Fruit fly (Drosophila melanogaster) whole organism, embryonic: ENCODE data around the gene ninaB.

Source experiments
- Awh ChIP-seq: fragments of 200-800 bp; sonication (Bioruptor generic); IDR thresholded peaks from 2 replicates; pipeline ENCODE4, ENCODE4 v1.3.6; 2022; ENCODE audit warnings: missing biosample characterization, missing genetic modification characterization
- BEAF-32 ChIP-seq: fragments of 200-800 bp; sonication (Bioruptor generic); optimal IDR thresholded peaks from 3 replicates; lab custom pipeline; 2017; ENCODE audit warnings: missing biosample characterization, missing genetic modification characterization, mild to moderate bottlenecking, moderate library complexity, missing genetic modification reagents
- Bdp1 ChIP-seq: fragments of 200-800 bp; sonication (Bioruptor generic); optimal IDR thresholded peaks from 3 replicates; lab custom pipeline; 2016; ENCODE audit warnings: missing biosample characterization, missing genetic modification characterization
- CG10321 ChIP-seq: fragments of 200-800 bp; sonication (Bioruptor generic); IDR thresholded peaks from 2 replicates; pipeline ENCODE4 v1.3.6; 2022; ENCODE audit warnings: missing biosample characterization, missing genetic modification characterization
- CG10565 ChIP-seq: fragments of 200-800 bp; sonication (Bioruptor generic); optimal IDR thresholded peaks from 3 replicates; lab custom pipeline; 2016; ENCODE audit warnings: missing biosample characterization, mild to moderate bottlenecking, missing genetic modification characterization
- CG11456 ChIP-seq: fragments of 200-800 bp; sonication (Bioruptor generic); IDR thresholded peaks from 3 replicates; pipeline ENCODE4 v1.3.6; 2022; ENCODE audit warnings: missing biosample characterization, missing genetic modification characterization
- CG15696 ChIP-seq: fragments of 200-800 bp; sonication (Bioruptor generic); optimal IDR thresholded peaks from 2 replicates; lab custom pipeline; 2019; ENCODE audit warnings: missing biosample characterization, mild to moderate bottlenecking, missing genetic modification characterization, moderate library complexity
- CG16813 ChIP-seq: fragments of 200-800 bp; sonication (Bioruptor generic); IDR thresholded peaks from 3 replicates; pipeline ENCODE4 v1.3.6; 2022; ENCODE audit warnings: missing biosample characterization, missing genetic modification characterization; ENCODE audit not compliant: partially characterized antibody
- CG30431 ChIP-seq: fragments of 200-800 bp; sonication (Bioruptor generic); optimal IDR thresholded peaks from 2 replicates; lab custom pipeline; 2017; ENCODE audit warnings: missing biosample characterization, missing genetic modification characterization
- CG31224 ChIP-seq: fragments of 200-800 bp; sonication (Bioruptor generic); IDR thresholded peaks from 2 replicates; pipeline ENCODE4 v1.3.6; 2022; ENCODE audit warnings: missing biosample characterization, missing genetic modification characterization
- CG31441 ChIP-seq: fragments of 200-800 bp; sonication (Bioruptor generic); IDR thresholded peaks from 2 replicates; pipeline ENCODE4 v1.3.6; 2022; ENCODE audit warnings: missing biosample characterization, missing genetic modification characterization
- CG3281 ChIP-seq: fragments of 200-800 bp; sonication (Bioruptor generic); optimal IDR thresholded peaks from 3 replicates; lab custom pipeline; 2017; ENCODE audit warnings: missing biosample characterization, mild to moderate bottlenecking, missing genetic modification characterization
- CG33557 ChIP-seq: fragments of 200-800 bp; sonication (Bioruptor generic); optimal IDR thresholded peaks from 2 replicates; lab custom pipeline; 2019; ENCODE audit warnings: missing biosample characterization, mild to moderate bottlenecking, missing genetic modification characterization, moderate library complexity
- CG3726 ChIP-seq: fragments of 200-800 bp; sonication (Bioruptor generic); IDR thresholded peaks from 3 replicates; pipeline ENCODE4, ENCODE4 v1.3.6; 2022; ENCODE audit warnings: missing biosample characterization, missing genetic modification characterization
- CG4282 ChIP-seq: fragments of 200-800 bp; sonication (Bioruptor generic); optimal IDR thresholded peaks from 2 replicates; lab custom pipeline; 2016; ENCODE audit warnings: missing biosample characterization, missing genetic modification characterization
- CG4328 ChIP-seq: fragments of 200-800 bp; sonication (Bioruptor generic); optimal IDR thresholded peaks from 3 replicates; lab custom pipeline; 2017; ENCODE audit warnings: missing biosample characterization, missing genetic modification reagents, missing genetic modification characterization
- CG5953 ChIP-seq: fragments of 200-800 bp; sonication (Bioruptor generic); IDR thresholded peaks from 2 replicates; pipeline ENCODE4 v1.3.6; 2022; ENCODE audit warnings: missing biosample characterization, missing genetic modification characterization
- CG6272 ChIP-seq: fragments of 200-800 bp; sonication (Bioruptor generic); IDR thresholded peaks from 2 replicates; pipeline ENCODE4 v1.3.6; 2022; ENCODE audit warnings: missing biosample characterization, missing genetic modification characterization
- CG6791 ChIP-seq: fragments of 200-800 bp; sonication (Bioruptor generic); IDR thresholded peaks from 3 replicates; pipeline ENCODE4 v1.3.6; 2022; ENCODE audit warnings: missing biosample characterization, missing genetic modification characterization; ENCODE audit not compliant: partially characterized antibody
- CG7271 ChIP-seq: fragments of 200-800 bp; sonication (Bioruptor generic); optimal IDR thresholded peaks from 2 replicates; lab custom pipeline; 2018; ENCODE audit warnings: missing biosample characterization, mild to moderate bottlenecking, missing genetic modification characterization, moderate library complexity
- CG8478 ChIP-seq: fragments of >200 bp; optimal IDR thresholded peaks from 2 replicates; lab custom pipeline; 2018
- CG9727 ChIP-seq: fragments of 200-800 bp; sonication (Bioruptor generic); optimal IDR thresholded peaks from 3 replicates; lab custom pipeline; 2017; ENCODE audit warnings: missing biosample characterization, mild to moderate bottlenecking, missing genetic modification characterization
- Dip2 ChIP-seq: fragments of 200-800 bp; sonication (Bioruptor generic); IDR thresholded peaks from 2 replicates; pipeline ENCODE4 v1.3.6; 2022; ENCODE audit warnings: missing biosample characterization, missing genetic modification characterization
- H15 ChIP-seq: fragments of 200-800 bp; sonication (Bioruptor generic); IDR thresholded peaks from 3 replicates; pipeline ENCODE4 v1.3.6; 2022; ENCODE audit warnings: missing biosample characterization, missing genetic modification characterization
- Hey ChIP-seq: fragments of 200-800 bp; sonication (Bioruptor generic); optimal IDR thresholded peaks from 3 replicates; lab custom pipeline; 2018; ENCODE audit warnings: missing biosample characterization, mild to moderate bottlenecking, missing genetic modification characterization
- Hr51 ChIP-seq, 2 experiments: fragments of 200-800 bp; sonication (Bioruptor generic); optimal IDR thresholded peaks; 2 replicates in 1 of 2; 3 replicates in 1 of 2; lab custom pipeline; 2016 to 2018; ENCODE audit warnings: missing biosample characterization in 2 of 2, missing genetic modification characterization in 2 of 2, mild to moderate bottlenecking in 1 of 2, moderate library complexity in 1 of 2
- Mrtf ChIP-seq: fragments of 200-800 bp; sonication (Bioruptor generic); IDR thresholded peaks from 3 replicates; pipeline ENCODE4 v1.3.6; 2022; ENCODE audit warnings: missing biosample characterization, missing genetic modification characterization
- Nf-YA ChIP-seq: fragments of 200-800 bp; sonication (Bioruptor generic); IDR thresholded peaks from 2 replicates; pipeline ENCODE4 v1.3.6; 2022; ENCODE audit warnings: missing biosample characterization, missing genetic modification characterization
- PHDP ChIP-seq: fragments of 200-800 bp; sonication (Bioruptor generic); optimal IDR thresholded peaks from 3 replicates; lab custom pipeline; 2018; ENCODE audit warnings: missing biosample characterization, mild to moderate bottlenecking, missing genetic modification characterization, moderate library complexity
- Side ChIP-seq: fragments of 200-800 bp; sonication (Bioruptor generic); optimal IDR thresholded peaks from 2 replicates; lab custom pipeline; 2016; ENCODE audit warnings: missing biosample characterization, missing genetic modification characterization
- Sin3A ChIP-seq: fragments of >200 bp; optimal IDR thresholded peaks from 2 replicates; lab custom pipeline; 2018
- Six4 ChIP-seq: fragments of 200-800 bp; sonication (Bioruptor generic); optimal IDR thresholded peaks from 2 replicates; lab custom pipeline; 2016; ENCODE audit warnings: missing biosample characterization, missing genetic modification characterization
- Stat92E ChIP-seq, 3 experiments: fragments of >200 bp in 2 of 3; fragments of 200-800 bp in 1 of 3; sonication (Bioruptor generic) in 1 of 3; optimal IDR thresholded peaks; 2 replicates each; lab custom pipeline; 2017 to 2019; ENCODE audit warnings: missing biosample characterization in 3 of 3, missing genetic modification characterization in 3 of 3, mild to moderate bottlenecking in 1 of 3, moderate library complexity in 1 of 3
- ara ChIP-seq: fragments of 200-800 bp; sonication (Bioruptor generic); IDR thresholded peaks from 2 replicates; pipeline ENCODE4 v1.3.6; 2022; ENCODE audit warnings: missing biosample characterization, missing genetic modification characterization
- btn ChIP-seq: fragments of 200-800 bp; sonication (Bioruptor generic); optimal IDR thresholded peaks from 2 replicates; lab custom pipeline; 2016; ENCODE audit warnings: missing biosample characterization, missing genetic modification characterization
- dimm ChIP-seq: fragments of 200-800 bp; sonication (Bioruptor generic); IDR thresholded peaks from 2 replicates; pipeline ENCODE4 v1.3.6; 2022; ENCODE audit warnings: missing biosample characterization, missing genetic modification characterization
- dmrt11E ChIP-seq: fragments of 200-800 bp; sonication (Bioruptor generic); optimal IDR thresholded peaks from 3 replicates; lab custom pipeline; 2018; ENCODE audit warnings: missing biosample characterization, mild to moderate bottlenecking, missing genetic modification characterization, moderate library complexity
- eve ChIP-seq, 2 experiments: fragments of >200 bp; optimal IDR thresholded peaks; 2 replicates each; lab custom pipeline; 2017; ENCODE audit warnings: missing biosample characterization in 2 of 2, missing genetic modification characterization in 2 of 2
- grau ChIP-seq: fragments of 200-800 bp; optimal IDR thresholded peaks from 3 replicates; lab custom pipeline; 2019; ENCODE audit warnings: missing biosample characterization, mild to moderate bottlenecking, missing genetic modification characterization, moderate library complexity
- hbn ChIP-seq: fragments of 200-800 bp; sonication (Bioruptor generic); IDR thresholded peaks from 2 replicates; pipeline ENCODE4 v1.3.6; 2022; ENCODE audit warnings: missing biosample characterization, missing genetic modification characterization; ENCODE audit not compliant: partially characterized antibody
- insv ChIP-seq, 2 experiments: fragments of 200-800 bp; sonication (Bioruptor generic); optimal IDR thresholded peaks; 3 replicates each; lab custom pipeline; 2016 to 2018; ENCODE audit warnings: missing biosample characterization in 2 of 2, missing genetic modification characterization in 2 of 2
- jing ChIP-seq: fragments of 200-800 bp; sonication (Bioruptor generic); optimal IDR thresholded peaks from 2 replicates; lab custom pipeline; 2018; ENCODE audit warnings: missing biosample characterization, mild to moderate bottlenecking, missing genetic modification characterization
- peb ChIP-seq: fragments of 200-800 bp; sonication (Bioruptor generic); IDR thresholded peaks from 2 replicates; pipeline ENCODE4 v1.3.6; 2022; ENCODE audit warnings: missing biosample characterization, missing genetic modification characterization
- pnt ChIP-seq: fragments of 200-800 bp; sonication (Bioruptor generic); optimal IDR thresholded peaks from 3 replicates; lab custom pipeline; 2016; ENCODE audit warnings: missing biosample characterization, missing genetic modification characterization
- prd ChIP-seq, 3 experiments: fragments of >200 bp in 2 of 3; fragments of 200-800 bp in 1 of 3; sonication (Bioruptor generic) in 1 of 3; optimal IDR thresholded peaks in 2 of 3; IDR thresholded peaks in 1 of 3; 2 replicates in 2 of 3; 3 replicates in 1 of 3; pipeline versions ENCODE4 v1.3.6 to Lab custom; 2017 to 2022; ENCODE audit warnings: missing biosample characterization in 1 of 3, missing genetic modification characterization in 1 of 3
- rib ChIP-seq: fragments of 200-800 bp; sonication (Bioruptor generic); IDR thresholded peaks from 2 replicates; pipeline ENCODE4 v1.3.6; 2022; ENCODE audit warnings: missing biosample characterization, missing genetic modification characterization
- tin ChIP-seq: fragments of 200-800 bp; sonication (Bioruptor generic); optimal IDR thresholded peaks from 3 replicates; lab custom pipeline; 2016; ENCODE audit warnings: missing biosample characterization, missing genetic modification characterization
- tio ChIP-seq: fragments of 200-800 bp; sonication (Bioruptor generic); optimal IDR thresholded peaks from 2 replicates; lab custom pipeline; 2017; ENCODE audit warnings: missing biosample characterization, missing genetic modification characterization, inconsistent platforms
- toy ChIP-seq: fragments of 200-800 bp; sonication (Bioruptor generic); IDR thresholded peaks from 2 replicates; pipeline ENCODE4 v1.3.6; 2022; ENCODE audit warnings: missing biosample characterization, missing genetic modification characterization
- unc-4 ChIP-seq: fragments of 200-800 bp; sonication (Bioruptor generic); IDR thresholded peaks from 2 replicates; pipeline ENCODE4 v1.3.6; 2022; ENCODE audit warnings: missing biosample characterization, missing genetic modification characterization; ENCODE audit not compliant: partially characterized antibody
- usp ChIP-seq: fragments of >200 bp; optimal IDR thresholded peaks from 2 replicates; lab custom pipeline; 2017; ENCODE audit warnings: missing biosample characterization, missing genetic modification characterization
- wek ChIP-seq: fragments of 200-800 bp; sonication (Bioruptor generic); optimal IDR thresholded peaks from 3 replicates; lab custom pipeline; 2018; ENCODE audit warnings: missing biosample characterization, mild to moderate bottlenecking, missing genetic modification characterization, moderate library complexity

The ninaB gene

DNA sequence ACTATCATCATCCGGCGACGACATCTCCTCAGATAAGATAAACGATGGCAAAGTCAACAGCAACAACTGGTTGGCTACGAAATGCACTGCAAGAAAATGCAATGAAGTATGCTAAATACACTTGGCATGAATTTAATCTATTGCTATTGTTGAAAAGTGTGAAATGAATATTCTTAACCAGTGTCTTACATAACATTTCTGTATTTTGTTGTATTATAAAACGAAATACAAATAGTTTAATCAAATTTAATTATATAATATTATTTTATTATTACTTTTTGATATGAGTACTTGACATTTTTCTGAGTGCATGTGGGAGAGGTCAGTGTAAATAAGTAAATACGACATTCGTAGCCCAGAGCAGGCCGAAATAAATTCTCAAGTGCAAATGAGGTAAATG lies 13.2 kb downstream of the ninaB start (continued):
- TF ChIP-seq Dip2 (GFP tag; lab: Robert Waterston, UW), result no peak
- TF ChIP-seq CG15696 (tag; lab: Kevin White, UChicago), result peak; percentile 62
- TF ChIP-seq CG6791 (GFP tag; lab: Robert Waterston, UW), result no peak
- TF ChIP-seq CG7271 (tag; lab: Kevin White, UChicago), result peak; percentile 49
- TF ChIP-seq CG31224 (GFP tag; lab: Robert Waterston, UW), result no peak
- TF ChIP-seq CG30431 (GFP tag; lab: Kevin White, UChicago), result peak; percentile 17
- no peak for TF ChIP-seq CG3726 (GFP tag; lab: Robert Waterston, UW)
- no peak for TF ChIP-seq Awh (GFP tag; lab: Robert Waterston, UW)
- TF ChIP-seq CG10321 (GFP tag; lab: Robert Waterston, UW), result no peak
- no peak for TF ChIP-seq CG6272 (GFP tag; lab: Robert Waterston, UW)
- TF ChIP-seq CG11456 (GFP tag; lab: Robert Waterston, UW), result no peak
- no peak for TF ChIP-seq jing
- TF ChIP-seq prd (optimal IDR thresholded peaks at IDR 0.05; lab: Kevin White, UChicago), result no peak
- peak; percentile 65; the same call in 2 of the 3 replicates for TF ChIP-seq prd (GFP tag; IDR thresholded peaks at IDR 0.05; lab: Robert Waterston, UW)
- no peak for TF ChIP-seq dimm
- no peak for TF ChIP-seq Stat92E (GFP tag; optimal IDR thresholded peaks at IDR 0.05; lab: Kevin White, UChicago)
- no peak for TF ChIP-seq eve (GFP tag; optimal IDR thresholded peaks at IDR 0.05; lab: Kevin White, UChicago)
- no peak for TF ChIP-seq pnt
- TF ChIP-seq Sin3A, result no peak
- no peak for TF ChIP-seq CG10565 (GFP tag; lab: Kevin White, UChicago)
- no peak for TF ChIP-seq Side (GFP tag; lab: Kevin White, UChicago)
- peak; percentile 4 for TF ChIP-seq tin (GFP tag; lab: Kevin White, UChicago)
- no peak for TF ChIP-seq hbn (GFP tag; lab: Robert Waterston, UW)
- no peak for TF ChIP-seq unc-4 (GFP tag; lab: Robert Waterston, UW)
- peak; percentile 50; the same call in 1 of the 2 replicates for TF ChIP-seq CG31441 (GFP tag; lab: Robert Waterston, UW)
- TF ChIP-seq CG16813 (GFP tag; lab: Robert Waterston, UW), result no peak
- TF ChIP-seq usp (GFP tag; lab: Kevin White, UChicago), result no peak
- TF ChIP-seq CG3281, result no peak
- no peak for TF ChIP-seq CG5953
- no peak for TF ChIP-seq btn (GFP tag; lab: Kevin White, UChicago)
- TF ChIP-seq CG8478 (lab: Kevin White, UChicago), result no peak
- no peak for TF ChIP-seq toy (GFP tag; lab: Robert Waterston, UW)
- TF ChIP-seq Hey (tag; lab: Kevin White, UChicago), result no peak
- TF ChIP-seq CG4328 (GFP tag; lab: Kevin White, UChicago), result no peak
- TF ChIP-seq Mrtf (GFP tag; lab: Robert Waterston, UW), result no peak
- TF ChIP-seq insv (GFP tag; optimal IDR thresholded peaks at IDR 0.05; lab: Kevin White, UChicago), result no peak
- no peak for TF ChIP-seq ara (GFP tag; lab: Robert Waterston, UW)
- TF ChIP-seq CG9727 (GFP tag; lab: Kevin White, UChicago), result peak; percentile 75
- TF ChIP-seq CG4282 (GFP tag; lab: Kevin White, UChicago), result no peak
- TF ChIP-seq Six4 (GFP tag; lab: Kevin White, UChicago), result peak; percentile 3
- no peak for TF ChIP-seq wek (GFP tag; lab: Kevin White, UChicago)
- peak; percentile 8 for TF ChIP-seq tio (GFP tag; lab: Kevin White, UChicago)
- TF ChIP-seq Nf-YA (GFP tag; lab: Robert Waterston, UW), result no peak
- no peak for TF ChIP-seq BEAF-32 (GFP tag; lab: Kevin White, UChicago)
- TF ChIP-seq PHDP, result peak; percentile 45
- no peak for TF ChIP-seq rib
- no peak for TF ChIP-seq peb (GFP tag; lab: Robert Waterston, UW)
- TF ChIP-seq Hr51 (GFP tag; optimal IDR thresholded peaks at IDR 0.05; lab: Kevin White, UChicago), result peak in 1 of 2 experiments; percentile 55
- peak; percentile 33 for TF ChIP-seq CG33557
- no peak for TF ChIP-seq H15
- peak; percentile 50 for TF ChIP-seq grau (tag; lab: Kevin White, UChicago)
- peak; percentile 65 for TF ChIP-seq dmrt11E (tag; lab: Kevin White, UChicago)
- no peak for TF ChIP-seq Bdp1
